Fruit fly (Drosophila melanogaster): ENCODE data around the gene CG2750.

CG2750 gene

DNA sequence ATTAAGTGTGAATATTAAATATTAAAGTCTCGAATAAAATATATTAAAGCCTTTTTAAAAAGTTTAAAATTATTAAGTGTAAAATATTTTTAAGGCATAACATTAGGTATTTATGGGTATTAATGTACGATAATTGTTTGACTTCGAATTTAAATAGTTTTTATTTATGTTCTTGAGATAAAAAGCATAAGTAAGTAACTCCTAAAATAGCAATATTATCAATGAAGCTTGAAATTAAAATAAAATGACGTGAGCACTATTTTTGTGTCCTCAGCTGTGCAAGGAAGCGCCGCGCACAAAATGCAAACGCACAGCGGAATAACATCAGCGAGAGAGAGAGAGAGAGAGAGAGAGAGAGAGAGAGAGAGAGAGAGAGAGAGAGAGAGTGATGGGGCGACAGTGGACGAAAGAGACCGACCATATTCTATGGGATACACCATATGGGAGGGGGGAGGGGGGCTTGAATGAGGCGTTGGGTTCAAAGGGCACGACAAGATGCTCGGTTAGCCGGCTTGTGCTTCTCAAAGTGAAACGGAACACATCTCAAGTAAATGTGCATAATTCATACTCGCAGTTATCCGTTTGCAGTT lies 16.7 kb upstream of the CG2750 start (continued):
- TF ChIP-seq CG3407 (GFP tag; optimal IDR thresholded peaks at IDR 0.05) = no peak
- TF ChIP-seq CG11504 (tag; optimal IDR thresholded peaks at IDR 0.05) = peak; percentile 50
- TF ChIP-seq CG1832 (GFP tag; optimal IDR thresholded peaks at IDR 0.05) = peak; percentile 78
- peak; percentile 27 for TF ChIP-seq gsb-n (tag; optimal IDR thresholded peaks at IDR 0.05)
- peak; percentile 29 for TF ChIP-seq D19A (tag; optimal IDR thresholded peaks at IDR 0.05)
- TF ChIP-seq CG10979 (tag; optimal IDR thresholded peaks at IDR 0.05) = peak; percentile 64
- no peak for TF ChIP-seq sd (tag; optimal IDR thresholded peaks at IDR 0.05)
- peak; percentile 59 for TF ChIP-seq CG18262 (tag; optimal IDR thresholded peaks at IDR 0.05)
- no peak for TF ChIP-seq HLH3B (GFP tag; IDR thresholded peaks at IDR 0.05)
- no peak for TF ChIP-seq hkb (optimal IDR thresholded peaks at IDR 0.05)
- no peak for TF ChIP-seq hkb (GFP tag; IDR thresholded peaks at IDR 0.05)
- no peak for TF ChIP-seq HmgD (GFP tag; optimal IDR thresholded peaks at IDR 0.05)
- peak; percentile 29 to 40 for TF ChIP-seq Trl (optimal IDR thresholded peaks at IDR 0.05)
- TF ChIP-seq Trl (GFP tag; optimal IDR thresholded peaks at IDR 0.05) = no peak
- TF ChIP-seq CG1529 (GFP tag; optimal IDR thresholded peaks at IDR 0.05) = no peak
- 0 out of 2 replicates have a peak, but pooled peaks have one; percentile 21 for TF ChIP-seq CG31441 (GFP tag; IDR thresholded peaks at IDR 0.05)
- TF ChIP-seq pzg (GFP tag; optimal IDR thresholded peaks at IDR 0.05) = no peak
- no peak for TF ChIP-seq CG12769 (tag; optimal IDR thresholded peaks at IDR 0.05)
- no peak for TF ChIP-seq sc (optimal IDR thresholded peaks at IDR 0.05)
- TF ChIP-seq sc (GFP tag; optimal IDR thresholded peaks at IDR 0.05) = peak; percentile 9
- TF ChIP-seq PHDP (tag; optimal IDR thresholded peaks at IDR 0.05) = peak; percentile 20
- TF ChIP-seq crol (GFP tag; IDR thresholded peaks at IDR 0.05) = peak; percentile 56
- peak; percentile 70 for TF ChIP-seq gem (tag; optimal IDR thresholded peaks at IDR 0.05)
- peak; percentile 53 for TF ChIP-seq CG2712 (tag; optimal IDR thresholded peaks at IDR 0.05)
- no peak for TF ChIP-seq CG13287 (GFP tag; IDR thresholded peaks at IDR 0.05; ENCODE audit: partially characterized antibody)
- no peak for TF ChIP-seq chn (GFP tag; optimal IDR thresholded peaks at IDR 0.05)
- TF ChIP-seq CG16863 (GFP tag; optimal IDR thresholded peaks at IDR 0.05) = no peak
- TF ChIP-seq Ssrp (tag; optimal IDR thresholded peaks at IDR 0.05) = peak; percentile 12
- TF ChIP-seq CG9727 (GFP tag; optimal IDR thresholded peaks at IDR 0.05) = peak; percentile 35
- TF ChIP-seq dmrt99B (tag; optimal IDR thresholded peaks at IDR 0.05) = peak; percentile 20
- TF ChIP-seq Rfx (GFP tag; IDR thresholded peaks at IDR 0.05) = no peak
- TF ChIP-seq sens (GFP tag) = peak; percentile 47
- no peak for TF ChIP-seq Hr3 (GFP tag; optimal IDR thresholded peaks at IDR 0.05)
- TF ChIP-seq tgo (GFP tag; IDR thresholded peaks at IDR 0.05) = no peak
- no peak for TF ChIP-seq ac (GFP tag; optimal IDR thresholded peaks at IDR 0.05)
- no peak for TF ChIP-seq CG2202 (tag; optimal IDR thresholded peaks at IDR 0.05)
- TF ChIP-seq CoRest (tag; optimal IDR thresholded peaks at IDR 0.05) = peak; percentile 37
- TF ChIP-seq CG5953 (GFP tag; IDR thresholded peaks at IDR 0.05) = no peak
- TF ChIP-seq Neu2 (GFP tag; optimal IDR thresholded peaks at IDR 0.05; ENCODE audit: borderline replicate concordance) = no peak
- no peak for TF ChIP-seq Gsc (GFP tag; IDR thresholded peaks at IDR 0.05)
- TF ChIP-seq CG17829 (tag; optimal IDR thresholded peaks at IDR 0.05) = peak; percentile 27
- TF ChIP-seq grau (tag; optimal IDR thresholded peaks at IDR 0.05) = peak; percentile 37
- TF ChIP-seq dimm (GFP tag; IDR thresholded peaks at IDR 0.05) = no peak
- no peak for TF ChIP-seq run (tag; optimal IDR thresholded peaks at IDR 0.05)
- no peak for TF ChIP-seq Dad (GFP tag; optimal IDR thresholded peaks at IDR 0.05)
- peak; percentile 33; the same call in 1 of the 2 replicates for TF ChIP-seq CG17328 (GFP tag; IDR thresholded peaks at IDR 0.05)
- TF ChIP-seq CG6689 (GFP tag; IDR thresholded peaks at IDR 0.05) = 0 out of 2 replicates have a peak, but pooled peaks have one; percentile 21
- TF ChIP-seq CG30403 (GFP tag; optimal IDR thresholded peaks at IDR 0.05) = peak; percentile 17
- no peak for TF ChIP-seq mirr (GFP tag; optimal IDR thresholded peaks at IDR 0.05)
- no peak for TF ChIP-seq tio (GFP tag; optimal IDR thresholded peaks at IDR 0.05)
- no peak for TF ChIP-seq CG33213 (GFP tag; optimal IDR thresholded peaks at IDR 0.05)
- TF ChIP-seq phol (tag; optimal IDR thresholded peaks at IDR 0.05) = peak; percentile 50

Data from whole organism, embryonic.